Worm (Caenorhabditis elegans) whole organism, L1 larva: ENCODE measurements around the gene F23F1.5.

ENCODE experiments used
- alr-1 ChIP-seq: fragments of 200-800 bp; sonication (Bioruptor generic); optimal IDR thresholded peaks from 2 replicates; lab custom pipeline; 2018; ENCODE audit warnings: borderline replicate concordance, mild to moderate bottlenecking, missing genetic modification characterization, missing compliant biosample characterization
- aly-2 ChIP-seq: fragments of 150-350 bp; optimal IDR thresholded peaks from 2 replicates; lab custom pipeline; 2014; ENCODE audit warnings: missing biosample characterization, missing genetic modification characterization
- ama-1 ChIP-seq: fragments of 150-350 bp; optimal IDR thresholded peaks from 2 replicates; lab custom pipeline; 2014
- ceh-88 ChIP-seq: fragments of 200-800 bp; sonication (Bioruptor generic); IDR thresholded peaks from 2 replicates; pipeline ENCODE4 v1.3.6; 2022; ENCODE audit warnings: missing genetic modification characterization, missing compliant biosample characterization
- dpl-1 ChIP-seq, 3 experiments: fragments of 150-350 bp in 2 of 3; sonication (generic microtip) in 1 of 3; optimal IDR thresholded peaks; 2 replicates each; lab custom pipeline; 2014 to 2017; ENCODE audit warnings: missing biosample characterization in 3 of 3, missing genetic modification characterization in 3 of 3, missing genetic modification reagents in 3 of 3
- ets-5 ChIP-seq: fragments of 200-800 bp; sonication (Bioruptor generic); IDR thresholded peaks from 2 replicates; pipeline ENCODE4 v1.3.6; 2022; ENCODE audit warnings: missing genetic modification characterization, missing compliant biosample characterization
- irx-1 ChIP-seq: sonication (generic microtip); optimal IDR thresholded peaks from 2 replicates; lab custom pipeline; 2016; ENCODE audit warnings: missing genetic modification characterization, missing compliant biosample characterization
- jun-1 ChIP-seq: fragments of 150-350 bp; optimal IDR thresholded peaks from 2 replicates; lab custom pipeline; 2014; ENCODE audit warnings: missing biosample characterization, missing genetic modification reagents, missing genetic modification characterization
- lsy-2 ChIP-seq, 2 experiments: fragments of 150-350 bp; optimal IDR thresholded peaks; 2 replicates each; lab custom pipeline; 2014; ENCODE audit warnings: missing biosample characterization in 2 of 2, missing genetic modification characterization in 2 of 2
- mab-9 ChIP-seq: fragments of 200-800 bp; sonication (Bioruptor generic); IDR thresholded peaks from 2 replicates; pipeline ENCODE4 v1.3.6; 2022; ENCODE audit warnings: missing genetic modification reagents, missing genetic modification characterization, missing compliant biosample characterization
- nhr-84 ChIP-seq: sonication (generic microtip); optimal IDR thresholded peaks from 2 replicates; lab custom pipeline; 2017; ENCODE audit warnings: missing biosample characterization, missing genetic modification characterization
- sox-4 ChIP-seq: sonication (generic microtip); optimal IDR thresholded peaks from 2 replicates; lab custom pipeline; 2016; ENCODE audit warnings: missing genetic modification characterization, missing compliant biosample characterization

- TF ChIP-seq ama-1 (no peak), lsy-2 (tag; optimal IDR thresholded peaks at IDR 0.05; lab: Kevin White, UChicago) (no peak), aly-2 (tag; lab: Kevin White, UChicago) (no peak), nhr-84 (no peak), dpl-1 (GFP tag; optimal IDR thresholded peaks at IDR 0.05; lab: Kevin White, UChicago) (no peak), alr-1 (tag; lab: Kevin White, UChicago) (no peak), sox-4 (tag; lab: Kevin White, UChicago) (no peak), ets-5 (GFP tag; lab: Robert Waterston, UW) (no peak), irx-1 (tag; lab: Kevin White, UChicago) (no peak), ceh-88 (GFP tag; lab: Robert Waterston, UW) (no peak), mab-9 (GFP tag; lab: Robert Waterston, UW) (no peak), jun-1 (tag; lab: Kevin White, UChicago) (no peak)
Measured at ce11 chrII:69354-69753, 38.0 kb upstream of the F23F1.5 start, which contains the start of gene egl-26.
